Fruit fly (Drosophila melanogaster) S2 (cell line): ENCODE data around the gene CG31496.

Experiments used
- CG8478 ChIP-seq: fragments of >200 bp; optimal IDR thresholded peaks from 2 replicates; lab custom pipeline; 2018
- CTCF ChIP-seq, 2 experiments: fragments of >200 bp; optimal IDR thresholded peaks; 2 replicates each; lab custom pipeline; 2018

DNA sequence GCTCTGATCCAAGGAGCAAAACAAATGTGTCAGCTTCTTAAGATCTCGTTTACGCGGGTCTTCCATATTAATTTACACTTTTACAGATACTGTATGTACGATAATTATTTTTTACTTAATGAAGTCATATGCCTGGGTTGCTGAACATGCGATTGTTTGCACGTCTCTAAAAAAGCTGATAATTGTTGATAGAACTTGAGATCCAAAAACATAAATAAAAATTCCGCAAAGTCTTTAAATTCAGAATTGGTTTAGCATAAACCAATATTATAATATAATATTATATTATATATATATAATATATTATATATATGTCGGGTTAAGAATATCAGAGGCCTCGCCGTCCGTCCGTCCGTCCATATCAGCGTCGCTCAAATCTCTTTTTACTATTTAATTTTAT lies 4.6 kb downstream of the CG31496 start, which contains the start of gene CG43290:
- TF ChIP-seq CG8478 (lab: Kevin White, UChicago), result no peak
- TF ChIP-seq CTCF (optimal IDR thresholded peaks at IDR 0.05; lab: Kevin White, UChicago), result no peak
